Worm (Caenorhabditis elegans) whole organism, L4 larva: ENCODE data around the gene R186.3.

ENCODE experiments used
- aly-2 ChIP-seq: sonication (generic microtip); optimal IDR thresholded peaks from 2 replicates; lab custom pipeline; 2018; ENCODE audit warnings: missing biosample characterization, missing genetic modification characterization
- lin-1 ChIP-seq: fragments of 200-800 bp; sonication (Bioruptor generic); IDR thresholded peaks from 2 replicates; pipeline ENCODE4 v1.3.6; 2022; ENCODE audit warnings: missing genetic modification reagents, missing genetic modification characterization, missing compliant biosample characterization
- lin-13 ChIP-seq: fragments of 150-350 bp; optimal IDR thresholded peaks from 2 replicates; lab custom pipeline; 2014; ENCODE audit warnings: missing biosample characterization, missing genetic modification reagents, missing genetic modification characterization
- mdl-1 ChIP-seq, 2 experiments: fragments of 150-350 bp in 1 of 2; sonication (generic microtip) in 1 of 2; optimal IDR thresholded peaks; 2 replicates each; lab custom pipeline; 2014 to 2017; ENCODE audit warnings: missing biosample characterization in 2 of 2, missing genetic modification characterization in 2 of 2
- tra-1 ChIP-seq: fragments of 200-800 bp; sonication (Bioruptor generic); IDR thresholded peaks from 2 replicates; pipeline ENCODE4 v1.3.6; 2022; ENCODE audit warnings: missing genetic modification reagents, missing genetic modification characterization, missing compliant biosample characterization

DNA sequence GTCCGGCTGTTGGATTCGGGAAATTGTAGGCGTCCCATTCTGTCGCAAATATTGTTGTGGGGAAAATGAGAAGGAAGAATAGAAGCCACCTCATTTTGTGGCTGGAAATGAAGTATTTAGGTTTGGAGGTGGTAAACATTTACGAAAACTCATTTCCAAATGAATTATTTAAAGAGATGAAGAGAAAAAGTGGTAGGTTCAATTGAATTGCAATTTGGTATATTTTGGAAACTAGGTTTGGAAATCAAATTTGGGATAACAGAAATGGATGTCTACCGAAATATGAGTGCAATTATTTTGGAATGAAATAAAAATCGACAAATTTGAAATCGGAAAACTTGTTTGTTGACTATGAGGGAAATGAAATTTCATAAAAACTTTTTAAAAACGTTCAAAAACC lies 41.8 kb upstream of the R186.3 start, which contains the start of gene F15B9.10:
- TF ChIP-seq lin-13 (no peak), mdl-1 (tag; optimal IDR thresholded peaks at IDR 0.05; lab: Kevin White, UChicago) (no peak), lin-1 (GFP tag; lab: Robert Waterston, UW) (no peak), aly-2 (tag; lab: Kevin White, UChicago) (no peak), tra-1 (GFP tag; lab: Robert Waterston, UW) (no peak)
